Fruit fly (Drosophila melanogaster) whole organism, prepupa: ENCODE measurements around the gene CG42727.
A peak's percentile ranks its signal among the peaks of the same experiment; 100 is the strongest.

ENCODE experiments used
- CG10631 ChIP-seq: fragments of 200-800 bp; sonication (Bioruptor generic); optimal IDR thresholded peaks from 2 replicates; lab custom pipeline; 2016; ENCODE audit warnings: missing biosample characterization, missing genetic modification characterization
- CG10669 ChIP-seq: fragments of 200-800 bp; sonication (Bioruptor generic); optimal IDR thresholded peaks from 3 replicates; lab custom pipeline; 2018; ENCODE audit warnings: missing biosample characterization, mild to moderate bottlenecking, missing genetic modification characterization, moderate library complexity
- CG11762 ChIP-seq: fragments of 200-800 bp; sonication (Bioruptor generic); optimal IDR thresholded peaks from 3 replicates; lab custom pipeline; 2016; ENCODE audit warnings: missing biosample characterization, missing genetic modification characterization; ENCODE audit not compliant: insufficient read depth
- CG15336 ChIP-seq: fragments of 200-800 bp; sonication (Bioruptor generic); IDR thresholded peaks from 2 replicates; pipeline ENCODE4 v1.3.6; 2022; ENCODE audit warnings: missing biosample characterization, missing genetic modification characterization
- CG16779 ChIP-seq: fragments of 200-800 bp; sonication (Bioruptor generic); optimal IDR thresholded peaks from 3 replicates; lab custom pipeline; 2017; ENCODE audit warnings: missing biosample characterization, mild to moderate bottlenecking, missing genetic modification characterization
- CG3032 ChIP-seq: fragments of 200-800 bp; optimal IDR thresholded peaks from 2 replicates; lab custom pipeline; 2019; ENCODE audit warnings: missing biosample characterization, mild to moderate bottlenecking, missing genetic modification characterization, moderate library complexity
- CG31627 ChIP-seq: fragments of 200-800 bp; sonication (Bioruptor generic); optimal IDR thresholded peaks from 3 replicates; lab custom pipeline; 2016; ENCODE audit warnings: missing biosample characterization, missing genetic modification characterization
- CG34406 ChIP-seq: fragments of 200-800 bp; sonication (Bioruptor generic); optimal IDR thresholded peaks from 3 replicates; lab custom pipeline; 2016; ENCODE audit warnings: missing biosample characterization, missing genetic modification characterization
- CG3919 ChIP-seq: fragments of 200-800 bp; sonication (Bioruptor generic); optimal IDR thresholded peaks from 3 replicates; lab custom pipeline; 2016; ENCODE audit warnings: missing biosample characterization, missing genetic modification characterization
- CG4318 ChIP-seq: fragments of 200-800 bp; sonication (Bioruptor generic); optimal IDR thresholded peaks from 3 replicates; lab custom pipeline; 2017; ENCODE audit warnings: missing biosample characterization, mild to moderate bottlenecking, missing genetic modification characterization
- CG6163 ChIP-seq: fragments of 200-800 bp; sonication (Bioruptor generic); IDR thresholded peaks from 3 replicates; pipeline ENCODE4 v1.3.6; 2022; ENCODE audit warnings: missing biosample characterization, missing genetic modification characterization
- CG6276 ChIP-seq: fragments of 200-800 bp; sonication (Bioruptor generic); optimal IDR thresholded peaks from 2 replicates; lab custom pipeline; 2017; ENCODE audit warnings: missing biosample characterization, mild to moderate bottlenecking, missing genetic modification characterization
- CG6808 ChIP-seq: fragments of 200-800 bp; sonication (Bioruptor generic); optimal IDR thresholded peaks from 3 replicates; lab custom pipeline; 2017; ENCODE audit warnings: missing biosample characterization, missing genetic modification characterization, mild to moderate bottlenecking, moderate library complexity, missing genetic modification reagents
- CG6854 ChIP-seq: fragments of 200-800 bp; sonication (Bioruptor generic); optimal IDR thresholded peaks from 2 replicates; lab custom pipeline; 2017; ENCODE audit warnings: missing biosample characterization, mild to moderate bottlenecking, missing genetic modification characterization
- CG7368 ChIP-seq: fragments of 200-800 bp; sonication (Bioruptor generic); optimal IDR thresholded peaks from 3 replicates; lab custom pipeline; 2016; ENCODE audit warnings: missing biosample characterization, missing genetic modification characterization
- Eip75B ChIP-seq: fragments of 200-800 bp; sonication (Bioruptor generic); optimal IDR thresholded peaks from 3 replicates; lab custom pipeline; 2016; ENCODE audit warnings: missing biosample characterization, missing genetic modification characterization
- Eip78C ChIP-seq: fragments of 200-800 bp; sonication (Bioruptor generic); peaks from one replicate; lab custom pipeline; 2016; ENCODE audit warnings: missing biosample characterization, missing genetic modification characterization
- Ets21C ChIP-seq: fragments of 200-800 bp; sonication (Bioruptor generic); optimal IDR thresholded peaks from 3 replicates; lab custom pipeline; 2016; ENCODE audit warnings: missing biosample characterization, missing genetic modification characterization
- Hr4 ChIP-seq: fragments of 200-800 bp; sonication (Bioruptor generic); optimal IDR thresholded peaks from 3 replicates; lab custom pipeline; 2016; ENCODE audit warnings: missing biosample characterization, missing genetic modification characterization
- Lpt ChIP-seq: fragments of 200-800 bp; sonication (Bioruptor generic); optimal IDR thresholded peaks from 3 replicates; lab custom pipeline; 2016; ENCODE audit warnings: missing biosample characterization, missing genetic modification characterization
- Met ChIP-seq: fragments of 200-800 bp; sonication (Bioruptor generic); optimal IDR thresholded peaks from 3 replicates; lab custom pipeline; 2016; ENCODE audit warnings: missing biosample characterization, missing genetic modification characterization
- OdsH ChIP-seq: fragments of 200-800 bp; sonication (Bioruptor generic); optimal IDR thresholded peaks from 3 replicates; lab custom pipeline; 2016; ENCODE audit warnings: missing biosample characterization, missing genetic modification characterization
- achi ChIP-seq: fragments of 200-800 bp; sonication (Bioruptor generic); optimal IDR thresholded peaks from 3 replicates; lab custom pipeline; 2016; ENCODE audit warnings: missing biosample characterization, missing genetic modification characterization
- cyc ChIP-seq: fragments of 200-800 bp; sonication (Bioruptor generic); optimal IDR thresholded peaks from 3 replicates; lab custom pipeline; 2016; ENCODE audit warnings: missing biosample characterization, missing genetic modification characterization
- dac ChIP-seq: fragments of 200-800 bp; sonication (Bioruptor generic); optimal IDR thresholded peaks from 2 replicates; lab custom pipeline; 2017; ENCODE audit warnings: missing biosample characterization, mild to moderate bottlenecking, missing genetic modification characterization
- dsx ChIP-seq: fragments of 200-800 bp; optimal IDR thresholded peaks from 3 replicates; lab custom pipeline; 2019; ENCODE audit warnings: missing biosample characterization, mild to moderate bottlenecking, missing genetic modification characterization, moderate library complexity; ENCODE audit not compliant: poor library complexity, severe bottlenecking
- eg ChIP-seq: fragments of 200-800 bp; sonication (Bioruptor generic); IDR thresholded peaks from 3 replicates; pipeline ENCODE4 v1.3.6; 2022; ENCODE audit warnings: missing biosample characterization, missing genetic modification characterization
- esn ChIP-seq: fragments of 200-800 bp; sonication (Bioruptor generic); optimal IDR thresholded peaks from 2 replicates; lab custom pipeline; 2016; ENCODE audit warnings: missing biosample characterization, mild to moderate bottlenecking, missing genetic modification characterization, moderate library complexity
- fd59A ChIP-seq: fragments of 200-800 bp; sonication (Bioruptor generic); optimal IDR thresholded peaks from 2 replicates; lab custom pipeline; 2017; ENCODE audit warnings: missing biosample characterization, mild to moderate bottlenecking, missing genetic modification characterization, missing genetic modification reagents
- fkh ChIP-seq: fragments of 200-800 bp; sonication (Bioruptor generic); optimal IDR thresholded peaks from 3 replicates; lab custom pipeline; 2017; ENCODE audit warnings: missing biosample characterization, mild to moderate bottlenecking, missing genetic modification characterization, moderate library complexity
- ss ChIP-seq, 2 experiments: fragments of 200-800 bp; sonication (Bioruptor generic); optimal IDR thresholded peaks; 2 replicates in 1 of 2; 3 replicates in 1 of 2; lab custom pipeline; 2017 to 2018; ENCODE audit warnings: mild to moderate bottlenecking in 2 of 2, missing biosample characterization in 2 of 2, missing genetic modification characterization in 2 of 2, moderate library complexity in 1 of 2
- topi ChIP-seq: fragments of 200-800 bp; sonication (Bioruptor generic); optimal IDR thresholded peaks from 3 replicates; lab custom pipeline; 2016; ENCODE audit warnings: missing biosample characterization, missing genetic modification characterization
- vri ChIP-seq: fragments of 200-800 bp; sonication (Bioruptor generic); optimal IDR thresholded peaks from 3 replicates; lab custom pipeline; 2016; ENCODE audit warnings: missing biosample characterization, mild to moderate bottlenecking, missing genetic modification characterization

CG42727 gene

DNA sequence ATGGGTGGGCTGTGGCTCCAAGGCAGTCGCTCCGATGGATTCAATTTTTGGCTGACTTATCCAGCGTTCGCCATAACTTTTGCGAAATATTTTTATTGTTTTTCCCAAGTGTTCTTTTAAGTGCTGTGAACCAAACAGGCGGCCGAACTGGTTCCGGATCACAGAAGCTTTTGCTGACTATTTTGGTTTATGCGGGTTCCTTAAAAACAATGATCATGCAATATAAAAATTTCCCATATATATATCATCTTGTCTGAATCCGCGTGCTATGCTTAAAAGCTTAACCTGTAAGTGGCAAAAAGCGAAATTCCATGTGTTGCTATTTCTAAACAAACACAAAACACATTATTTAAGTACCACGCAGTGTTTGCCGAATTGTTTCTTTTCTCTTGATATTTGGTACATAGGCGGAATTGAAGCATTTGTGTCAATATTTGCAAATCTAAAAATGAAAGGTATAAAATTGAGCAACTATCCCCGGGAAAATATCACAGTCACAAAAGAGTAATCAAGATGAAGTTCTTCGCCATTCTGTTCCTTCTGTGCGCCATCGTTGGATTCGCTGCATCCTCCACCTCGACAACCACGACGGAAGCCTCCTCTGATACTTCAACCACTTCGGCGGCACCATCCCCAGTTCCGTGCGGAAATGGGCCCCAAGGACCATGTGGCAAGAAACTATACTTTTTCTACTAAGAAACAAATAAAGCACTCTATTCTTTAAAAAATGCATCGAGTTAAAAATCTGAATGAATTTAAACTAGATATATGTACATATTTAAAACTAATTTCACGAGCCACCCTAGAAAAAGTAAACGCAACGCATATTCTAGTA, 27.7 kb upstream of the CG42727 start, which contains the start of the genes CG6276 and CG44040 (continued):
- TF ChIP-seq vri (GFP tag; lab: Kevin White, UChicago) (no peak), CG10669 (peak; percentile 50), dsx (GFP tag; lab: Kevin White, UChicago) (peak; percentile 31), Eip75B (GFP tag; lab: Kevin White, UChicago) (peak; percentile 61), Met (GFP tag; lab: Kevin White, UChicago) (peak; percentile 58), CG34406 (GFP tag; lab: Kevin White, UChicago) (peak; percentile 19), eg (GFP tag; lab: Robert Waterston, UW) (peak; percentile 54), Lpt (GFP tag; lab: Kevin White, UChicago) (peak; percentile 2), CG10631 (peak; percentile 58), Ets21C (peak; percentile 58), CG3919 (peak; percentile 63), topi (GFP tag; lab: Kevin White, UChicago) (peak; percentile 63), CG6276 (no peak), CG16779 (no peak), dac (peak; percentile 51), fd59A (GFP tag; lab: Kevin White, UChicago) (peak; percentile 30), fkh (GFP tag; lab: Kevin White, UChicago) (peak; percentile 59), esn (peak; percentile 76), CG11762 (GFP tag; lab: Kevin White, UChicago) (peak; percentile 16), achi (GFP tag; lab: Kevin White, UChicago) (peak; percentile 48), Eip78C (peak; percentile 89), OdsH (GFP tag; lab: Kevin White, UChicago) (peak; percentile 59), ss (GFP tag; optimal IDR thresholded peaks at IDR 0.05; lab: Kevin White, UChicago) (peak in 1 of 2 experiments; percentile 42), CG6163 (GFP tag; lab: Robert Waterston, UW) (peak; percentile 59), CG15336 (GFP tag; lab: Robert Waterston, UW) (0 out of 2 replicates have a peak, but pooled peaks have one; percentile 24), CG6808 (GFP tag; lab: Kevin White, UChicago) (peak; percentile 50), CG6854 (no peak)
- TF ChIP-seq, all 60 proteins: peak for 44

DNA sequence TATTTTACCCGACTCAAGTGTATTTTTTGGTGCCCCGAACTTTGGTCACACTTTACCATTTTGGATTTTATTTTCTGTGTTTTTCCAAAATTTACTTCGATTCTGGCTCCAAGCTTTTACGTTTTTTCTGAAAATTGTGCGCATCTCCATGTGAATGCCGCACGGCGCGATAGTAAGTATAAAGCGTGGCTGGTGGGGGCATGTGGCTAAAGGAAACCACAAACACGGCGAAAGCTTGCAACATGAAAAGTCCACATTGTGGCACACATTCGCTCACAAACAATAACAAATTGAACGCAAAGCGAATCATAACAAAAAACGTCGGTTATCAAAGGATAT, 27.1 kb upstream of the CG42727 start, which contains the start of gene ear:
TSS of gene ear (plus strand) at position 10 of the 339 bp plus-strand sequence.
- TF ChIP-seq Met (GFP tag; lab: Kevin White, UChicago) (no peak), dsx (GFP tag; lab: Kevin White, UChicago) (peak; percentile 3)

DNA sequence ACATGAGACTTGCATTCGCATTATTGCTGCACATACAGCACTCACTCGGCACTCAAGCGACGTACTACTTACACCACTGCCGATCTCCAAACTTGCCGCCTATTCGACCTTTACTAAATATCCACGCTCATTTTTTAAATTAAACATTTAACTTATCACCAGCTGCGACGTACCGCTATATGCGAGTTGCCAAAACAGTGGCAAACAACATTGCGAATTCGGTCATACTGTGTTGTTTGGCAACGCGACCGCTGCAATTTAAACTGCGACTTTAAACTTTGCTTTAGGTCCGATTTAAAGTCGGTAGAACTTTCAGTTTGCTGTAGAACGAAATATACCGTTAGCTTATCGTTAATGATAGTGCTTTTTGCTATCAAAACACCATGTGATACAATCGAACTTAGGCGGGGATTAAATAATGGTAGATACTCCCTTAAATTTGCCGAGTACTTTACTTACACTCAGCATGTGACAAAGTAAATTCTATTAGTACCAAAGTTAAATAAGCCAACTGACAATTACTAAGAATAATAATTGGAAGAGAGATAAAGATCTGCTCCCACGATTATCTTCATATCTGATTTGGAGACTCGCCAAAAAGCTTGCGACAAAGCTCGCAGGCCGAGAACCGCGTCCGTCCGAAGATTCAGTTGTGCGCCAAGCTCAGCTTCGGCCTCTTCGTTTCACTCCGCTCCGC, 19.6 kb upstream of the CG42727 start, which contains the start of the genes CG6236 and ea:
TSS of gene CG6236 (minus strand) at position 187 of the 697 bp plus-strand sequence.
TSS of gene ea (plus strand) at position 647 of the 697 bp plus-strand sequence.
- TF ChIP-seq CG7368 (GFP tag; lab: Kevin White, UChicago) = no peak
- no peak for TF ChIP-seq CG4318 (GFP tag; lab: Kevin White, UChicago)
- TF ChIP-seq, all 60 proteins: peak for 0

DNA sequence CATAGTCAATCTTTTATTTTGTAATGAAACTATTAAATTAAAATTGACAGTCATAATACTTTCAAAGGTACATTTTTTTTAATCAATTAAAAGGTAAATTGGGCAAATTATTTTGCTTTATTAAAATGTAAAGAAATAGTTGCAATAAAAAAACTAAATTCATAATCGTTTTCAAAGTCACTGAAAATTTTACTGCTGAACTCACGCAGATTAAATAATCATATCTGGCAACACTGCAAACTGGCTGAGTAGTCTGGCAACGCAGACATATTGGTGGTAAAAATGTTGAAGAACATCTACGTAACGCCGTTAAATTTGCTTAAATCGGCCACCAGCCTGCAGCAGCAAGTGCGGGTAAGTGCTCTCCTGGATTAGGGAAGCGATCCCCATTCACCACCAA, 17.4 kb upstream of the CG42727 start, which contains the start of gene mRpL9:
TSS of gene mRpL9 (plus strand) at position 267 of the 400 bp plus-strand sequence.
- TF ChIP-seq CG6854 (no peak), esn (peak; percentile 40), CG6163 (GFP tag; lab: Robert Waterston, UW) (no peak), cyc (GFP tag; lab: Kevin White, UChicago) (peak; percentile 33), Hr4 (GFP tag; lab: Kevin White, UChicago) (no peak), CG31627 (peak; percentile 26), CG3032 (tag; lab: Kevin White, UChicago) (peak; percentile 31)
